Worm (Caenorhabditis elegans) whole organism, L3 larva: ENCODE measurements around the gene Y60A9.1.

ENCODE experiments used
- ceh-82 ChIP-seq: fragments of 150-350 bp; optimal IDR thresholded peaks from 2 replicates; lab custom pipeline; 2014; ENCODE audit warnings: missing biosample characterization, missing genetic modification characterization
- egl-27 ChIP-seq: sonication (generic microtip); optimal IDR thresholded peaks from 4 replicates; lab custom pipeline; 2017; ENCODE audit warnings: missing biosample characterization, missing genetic modification reagents, missing genetic modification characterization
- egl-5 ChIP-seq: fragments of 150-350 bp; optimal IDR thresholded peaks from 2 replicates; lab custom pipeline; 2017; ENCODE audit warnings: missing biosample characterization, missing genetic modification reagents, missing genetic modification characterization, inconsistent platforms
- elt-2 ChIP-seq: sonication (generic microtip); optimal IDR thresholded peaks from 2 replicates; lab custom pipeline; 2016; ENCODE audit warnings: missing genetic modification reagents, mild to moderate bottlenecking, missing genetic modification characterization, missing compliant biosample characterization
- elt-3 ChIP-seq, 3 experiments: fragments of 150-350 bp in 1 of 3; sonication (generic microtip) in 2 of 3; optimal IDR thresholded peaks; 2 replicates in 2 of 3; 4 replicates in 1 of 3; lab custom pipeline; 2014 to 2017; ENCODE audit warnings: missing biosample characterization in 3 of 3, missing genetic modification characterization in 3 of 3
- fos-1 ChIP-seq: fragments of 150-350 bp; optimal IDR thresholded peaks from 2 replicates; lab custom pipeline; 2014; ENCODE audit warnings: missing biosample characterization, missing genetic modification characterization
- nfya-1 ChIP-seq: sonication (generic microtip); optimal IDR thresholded peaks from 2 replicates; lab custom pipeline; 2017; ENCODE audit warnings: missing genetic modification characterization, mild to moderate bottlenecking, missing compliant biosample characterization, antibody characterized with exemption, moderate library complexity; ENCODE audit not compliant: insufficient read depth
- nhr-11 ChIP-seq: fragments of 150-350 bp; optimal IDR thresholded peaks from 2 replicates; lab custom pipeline; 2014; ENCODE audit warnings: missing biosample characterization, missing genetic modification characterization
- nhr-23 ChIP-seq: fragments of 150-350 bp; optimal IDR thresholded peaks from 2 replicates; lab custom pipeline; 2014; ENCODE audit warnings: missing biosample characterization, missing genetic modification reagents, missing genetic modification characterization
- nhr-76 ChIP-seq: fragments of 150-350 bp; sonication (generic microtip); optimal IDR thresholded peaks from 5 replicates; lab custom pipeline; 2014; ENCODE audit warnings: missing biosample characterization, missing genetic modification characterization
- sea-2 ChIP-seq: fragments of 150-350 bp; sonication (generic microtip); optimal IDR thresholded peaks from 4 replicates; lab custom pipeline; 2014; ENCODE audit warnings: missing biosample characterization, missing genetic modification reagents, missing genetic modification characterization
- skn-1 ChIP-seq: fragments of 150-350 bp; optimal IDR thresholded peaks from 2 replicates; lab custom pipeline; 2014; ENCODE audit warnings: missing biosample characterization, missing genetic modification characterization
- tbx-2 ChIP-seq: sonication (generic microtip); optimal IDR thresholded peaks from 2 replicates; lab custom pipeline; 2016; ENCODE audit warnings: mild to moderate bottlenecking, missing genetic modification characterization, missing compliant biosample characterization
- unc-62 ChIP-seq: fragments of 150-350 bp; sonication (generic microtip); optimal IDR thresholded peaks from 4 replicates; lab custom pipeline; 2014; ENCODE audit warnings: missing biosample characterization, missing genetic modification reagents, missing genetic modification characterization

DNA sequence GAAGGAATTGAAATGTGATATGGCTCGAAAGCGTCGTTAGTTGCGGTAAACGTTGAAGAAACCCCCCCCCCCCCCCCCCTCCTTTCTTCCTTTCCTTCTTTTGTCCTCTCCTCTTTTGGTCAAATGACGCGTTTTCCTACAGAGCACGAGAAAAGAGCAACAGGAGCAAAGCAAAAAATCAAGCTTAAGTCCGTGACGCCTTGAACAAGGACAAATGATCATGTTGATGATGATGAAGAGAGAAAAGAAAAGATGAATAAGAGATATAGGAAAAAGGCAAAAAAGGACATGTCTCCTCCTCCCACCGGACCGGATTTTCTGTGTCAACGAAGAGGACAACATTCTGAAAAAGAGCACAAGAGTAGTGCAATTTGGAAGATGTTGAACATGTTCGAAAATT, 35.6 kb downstream of the Y60A9.1 start:
- TF ChIP-seq elt-2 (tag; lab: Kevin White, UChicago), result no peak
- no peak for TF ChIP-seq nhr-11 (tag; lab: Kevin White, UChicago)
- TF ChIP-seq egl-27 (tag; lab: Kevin White, UChicago), result no peak
- TF ChIP-seq nhr-23 (tag; lab: Kevin White, UChicago), result no peak
- TF ChIP-seq fos-1 (tag; lab: Kevin White, UChicago), result no peak
- no peak for TF ChIP-seq skn-1 (tag; lab: Kevin White, UChicago)
- no peak for TF ChIP-seq unc-62 (GFP tag; lab: Kevin White, UChicago)
- TF ChIP-seq nhr-76 (tag; lab: Kevin White, UChicago), result no peak
- no peak for TF ChIP-seq tbx-2
- no peak for TF ChIP-seq sea-2
- no peak for TF ChIP-seq egl-5 (tag; lab: Kevin White, UChicago)
- no peak for TF ChIP-seq elt-3 (tag; optimal IDR thresholded peaks at IDR 0.05; lab: Kevin White, UChicago)
- no peak for TF ChIP-seq nfya-1
- TF ChIP-seq ceh-82 (tag; lab: Kevin White, UChicago), result no peak
